Fruit fly (Drosophila melanogaster): ENCODE data around the gene VhaAC39-2.

DNA sequence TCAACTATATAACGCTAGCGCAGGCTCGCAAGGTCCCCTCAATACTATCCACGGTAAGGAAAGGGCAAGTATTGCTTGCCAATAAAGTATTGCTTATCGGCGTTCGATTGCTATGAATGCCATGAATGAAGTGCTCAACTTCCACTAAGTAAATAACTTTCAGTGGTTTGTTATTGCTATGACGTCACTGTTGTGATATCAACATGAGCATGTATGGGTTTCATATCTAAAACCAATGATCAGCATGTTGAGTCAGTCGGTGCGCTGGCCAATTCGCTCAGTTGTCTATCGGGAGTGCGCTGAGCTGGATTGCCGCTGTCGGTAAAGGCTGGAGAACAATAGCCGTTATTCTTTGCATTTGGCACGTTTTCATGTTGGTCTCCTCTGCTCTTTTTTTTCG is 38.2 kb downstream of the VhaAC39-2 start:
- TF ChIP-seq CG11456 (GFP tag; IDR thresholded peaks at IDR 0.05) = no peak
- TF ChIP-seq BtbVII (GFP tag; optimal IDR thresholded peaks at IDR 0.05) = peak; percentile 95
- no peak for TF ChIP-seq CG18619 (GFP tag; optimal IDR thresholded peaks at IDR 0.05)
- TF ChIP-seq zf30C (GFP tag; optimal IDR thresholded peaks at IDR 0.05) = no peak
- TF ChIP-seq Sin3A (optimal IDR thresholded peaks at IDR 0.05) = no peak
- TF ChIP-seq amos (GFP tag; IDR thresholded peaks at IDR 0.05; ENCODE audit: partially characterized antibody) = no peak
- TF ChIP-seq ranshi (GFP tag; IDR thresholded peaks at IDR 0.05) = no peak
- TF ChIP-seq ttk (GFP tag; IDR thresholded peaks at IDR 0.05) = no peak
- no peak for TF ChIP-seq chn (GFP tag; optimal IDR thresholded peaks at IDR 0.05)

Measured in whole organism, embryonic.